Worm (Caenorhabditis elegans) whole organism, L1 larva: Measurements from ENCODE around the gene F41H8.2.

ENCODE experiments used
- C16A3.4 ChIP-seq: fragments of 150-350 bp; optimal IDR thresholded peaks from 2 replicates; lab custom pipeline; 2014; ENCODE audit warnings: missing biosample characterization, missing genetic modification characterization
- C34B4.2 ChIP-seq: sonication (generic microtip); optimal IDR thresholded peaks from 2 replicates; lab custom pipeline; 2017; ENCODE audit warnings: mild to moderate bottlenecking, missing genetic modification characterization, missing compliant biosample characterization
- aha-1 ChIP-seq: fragments of 150-350 bp; optimal IDR thresholded peaks from 2 replicates; lab custom pipeline; 2014; ENCODE audit warnings: missing biosample characterization, missing genetic modification characterization
- ama-1 ChIP-seq: fragments of 150-350 bp; optimal IDR thresholded peaks from 2 replicates; lab custom pipeline; 2014
- blmp-1 ChIP-seq: fragments of 150-350 bp; optimal IDR thresholded peaks from 2 replicates; lab custom pipeline; 2014; ENCODE audit warnings: missing biosample characterization, missing genetic modification characterization
- ceh-63 ChIP-seq: fragments of 200-800 bp; sonication (Bioruptor generic); optimal IDR thresholded peaks from 2 replicates; lab custom pipeline; 2018; ENCODE audit warnings: mild to moderate bottlenecking, missing genetic modification characterization, missing compliant biosample characterization
- ceh-8 ChIP-seq: fragments of 200-800 bp; sonication (Bioruptor generic); optimal IDR thresholded peaks from 2 replicates; lab custom pipeline; 2018; ENCODE audit warnings: mild to moderate bottlenecking, missing genetic modification characterization, moderate library complexity, missing compliant biosample characterization
- ceh-82 ChIP-seq, 3 experiments: fragments of 150-350 bp in 1 of 3; sonication (generic microtip) in 2 of 3; optimal IDR thresholded peaks; 2 replicates each; lab custom pipeline; 2014 to 2017; ENCODE audit warnings: missing biosample characterization in 3 of 3, missing genetic modification characterization in 3 of 3
- ceh-88 ChIP-seq: fragments of 200-800 bp; sonication (Bioruptor generic); IDR thresholded peaks from 2 replicates; pipeline ENCODE4 v1.3.6; 2022; ENCODE audit warnings: missing genetic modification characterization, missing compliant biosample characterization
- dpl-1 ChIP-seq, 3 experiments: fragments of 150-350 bp in 2 of 3; sonication (generic microtip) in 1 of 3; optimal IDR thresholded peaks; 2 replicates each; lab custom pipeline; 2014 to 2017; ENCODE audit warnings: missing biosample characterization in 3 of 3, missing genetic modification characterization in 3 of 3, missing genetic modification reagents in 3 of 3
- dsc-1 ChIP-seq: sonication (generic microtip); optimal IDR thresholded peaks from 2 replicates; lab custom pipeline; 2016; ENCODE audit warnings: mild to moderate bottlenecking, missing genetic modification characterization, missing compliant biosample characterization
- elt-2 ChIP-seq: sonication (generic microtip); optimal IDR thresholded peaks from 2 replicates; lab custom pipeline; 2016; ENCODE audit warnings: missing genetic modification characterization, mild to moderate bottlenecking, inconsistent platforms, missing compliant biosample characterization, missing genetic modification reagents
- elt-3 ChIP-seq, 6 experiments: fragments of 150-350 bp in 1 of 6; sonication (generic microtip); optimal IDR thresholded peaks; 2 replicates each; lab custom pipeline; 2017 to 2018; ENCODE audit warnings: missing biosample characterization in 6 of 6, missing genetic modification characterization in 6 of 6, inconsistent platforms in 1 of 6
- ets-5 ChIP-seq: fragments of 200-800 bp; sonication (Bioruptor generic); IDR thresholded peaks from 2 replicates; pipeline ENCODE4 v1.3.6; 2022; ENCODE audit warnings: missing genetic modification characterization, missing compliant biosample characterization
- fkh-10 ChIP-seq: sonication (generic microtip); optimal IDR thresholded peaks from 2 replicates; lab custom pipeline; 2017; ENCODE audit warnings: missing biosample characterization, missing genetic modification reagents, missing genetic modification characterization
- fkh-4 ChIP-seq: sonication (generic microtip); optimal IDR thresholded peaks from 2 replicates; lab custom pipeline; 2016; ENCODE audit warnings: missing compliant biosample characterization, missing genetic modification characterization, borderline replicate concordance
- fkh-8 ChIP-seq: sonication (generic microtip); optimal IDR thresholded peaks from 2 replicates; lab custom pipeline; 2016; ENCODE audit warnings: mild to moderate bottlenecking, missing genetic modification characterization, missing compliant biosample characterization
- grh-1 ChIP-seq: fragments of 200-800 bp; sonication (Bioruptor generic); IDR thresholded peaks from 2 replicates; pipeline ENCODE4 v1.3.6; 2022; ENCODE audit warnings: missing genetic modification reagents, missing genetic modification characterization, missing compliant biosample characterization
- hlh-4 ChIP-seq: sonication (generic microtip); optimal IDR thresholded peaks from 2 replicates; lab custom pipeline; 2016; ENCODE audit warnings: mild to moderate bottlenecking, missing genetic modification characterization, missing compliant biosample characterization
- irx-1 ChIP-seq: sonication (generic microtip); optimal IDR thresholded peaks from 2 replicates; lab custom pipeline; 2016; ENCODE audit warnings: missing genetic modification characterization, missing compliant biosample characterization
- lin-13 ChIP-seq: fragments of 150-350 bp; optimal IDR thresholded peaks from 2 replicates; lab custom pipeline; 2014; ENCODE audit warnings: missing biosample characterization, missing genetic modification reagents, missing genetic modification characterization
- lin-14 ChIP-seq: fragments of 200-800 bp; sonication (Bioruptor generic); optimal IDR thresholded peaks from 2 replicates; lab custom pipeline; 2018; ENCODE audit warnings: mild to moderate bottlenecking, missing genetic modification characterization, moderate library complexity, missing compliant biosample characterization
- lin-15B ChIP-seq: fragments of 150-350 bp; sonication (generic microtip); optimal IDR thresholded peaks from 3 replicates; lab custom pipeline; 2014; ENCODE audit warnings: missing biosample characterization, missing genetic modification characterization
- lin-35 ChIP-seq, 2 experiments: fragments of 150-350 bp; optimal IDR thresholded peaks; 2 replicates each; lab custom pipeline; 2014; ENCODE audit warnings: missing biosample characterization in 2 of 2, missing genetic modification characterization in 2 of 2, missing genetic modification reagents in 2 of 2
- lir-3 ChIP-seq: sonication (generic microtip); optimal IDR thresholded peaks from 2 replicates; lab custom pipeline; 2016; ENCODE audit warnings: mild to moderate bottlenecking, missing genetic modification characterization, moderate library complexity, missing compliant biosample characterization; ENCODE audit not compliant: poor library complexity
- mab-9 ChIP-seq: fragments of 200-800 bp; sonication (Bioruptor generic); IDR thresholded peaks from 2 replicates; pipeline ENCODE4 v1.3.6; 2022; ENCODE audit warnings: missing genetic modification reagents, missing genetic modification characterization, missing compliant biosample characterization
- mep-1 ChIP-seq: fragments of 150-350 bp; optimal IDR thresholded peaks from 2 replicates; lab custom pipeline; 2014; ENCODE audit warnings: missing biosample characterization, missing genetic modification characterization
- nhr-19 ChIP-seq: fragments of 200-800 bp; sonication (Bioruptor generic); conservative IDR thresholded peaks from 2 replicates; pipeline ENCODE4 v1.3.6; 2022; ENCODE audit warnings: missing genetic modification characterization, missing compliant biosample characterization
- nhr-47 ChIP-seq: sonication (generic microtip); optimal IDR thresholded peaks from 2 replicates; lab custom pipeline; 2016; ENCODE audit warnings: mild to moderate bottlenecking, missing genetic modification characterization, moderate library complexity, missing compliant biosample characterization
- nhr-76 ChIP-seq: sonication (generic microtip); optimal IDR thresholded peaks from 2 replicates; lab custom pipeline; 2017; ENCODE audit warnings: missing biosample characterization, missing genetic modification characterization
- nhr-77 ChIP-seq: fragments of 150-350 bp; optimal IDR thresholded peaks from 2 replicates; lab custom pipeline; 2014; ENCODE audit warnings: missing biosample characterization, missing genetic modification characterization
- nhr-84 ChIP-seq: sonication (generic microtip); optimal IDR thresholded peaks from 2 replicates; lab custom pipeline; 2017; ENCODE audit warnings: missing biosample characterization, missing genetic modification characterization
- nhr-85 ChIP-seq: sonication (generic microtip); peaks from one replicate; lab custom pipeline; 2016; ENCODE audit warnings: missing genetic modification characterization, inconsistent platforms, missing compliant biosample characterization
- pqm-1 ChIP-seq: sonication (generic microtip); optimal IDR thresholded peaks from 3 replicates; lab custom pipeline; 2017; ENCODE audit warnings: missing biosample characterization, missing genetic modification characterization
- snu-23 ChIP-seq: sonication (generic microtip); optimal IDR thresholded peaks from 2 replicates; lab custom pipeline; 2016; ENCODE audit warnings: missing genetic modification characterization, missing compliant biosample characterization
- sox-4 ChIP-seq: sonication (generic microtip); optimal IDR thresholded peaks from 2 replicates; lab custom pipeline; 2016; ENCODE audit warnings: missing genetic modification characterization, missing compliant biosample characterization
- sptf-1 ChIP-seq: fragments of 150-350 bp; optimal IDR thresholded peaks from 2 replicates; lab custom pipeline; 2014; ENCODE audit warnings: missing biosample characterization, missing genetic modification characterization
- sup-37 ChIP-seq: fragments of 200-800 bp; sonication (Bioruptor generic); optimal IDR thresholded peaks from 2 replicates; lab custom pipeline; 2018; ENCODE audit warnings: mild to moderate bottlenecking, missing genetic modification characterization, missing compliant biosample characterization
- swsn-7 ChIP-seq: sonication (generic microtip); optimal IDR thresholded peaks from 2 replicates; lab custom pipeline; 2016; ENCODE audit warnings: missing genetic modification characterization, missing compliant biosample characterization
- tbx-2 ChIP-seq: sonication (generic microtip); optimal IDR thresholded peaks from 2 replicates; lab custom pipeline; 2016; ENCODE audit warnings: missing genetic modification characterization, missing compliant biosample characterization
- tlp-1 ChIP-seq: fragments of 150-350 bp; optimal IDR thresholded peaks from 2 replicates; lab custom pipeline; 2014; ENCODE audit warnings: missing biosample characterization, missing genetic modification characterization
- unc-130 ChIP-seq: fragments of 150-350 bp; optimal IDR thresholded peaks from 2 replicates; lab custom pipeline; 2017; ENCODE audit warnings: missing biosample characterization, missing genetic modification characterization, inconsistent platforms
- unc-30 ChIP-seq: sonication (generic microtip); optimal IDR thresholded peaks from 2 replicates; lab custom pipeline; 2017; ENCODE audit warnings: missing biosample characterization, missing genetic modification characterization
- xbp-1 ChIP-seq: sonication (generic microtip); optimal IDR thresholded peaks from 2 replicates; lab custom pipeline; 2016; ENCODE audit warnings: missing genetic modification characterization, missing compliant biosample characterization
- ztf-4 ChIP-seq: fragments of 150-350 bp; optimal IDR thresholded peaks from 2 replicates; lab custom pipeline; 2014; ENCODE audit warnings: missing biosample characterization, missing genetic modification characterization

Gene F41H8.2

DNA sequence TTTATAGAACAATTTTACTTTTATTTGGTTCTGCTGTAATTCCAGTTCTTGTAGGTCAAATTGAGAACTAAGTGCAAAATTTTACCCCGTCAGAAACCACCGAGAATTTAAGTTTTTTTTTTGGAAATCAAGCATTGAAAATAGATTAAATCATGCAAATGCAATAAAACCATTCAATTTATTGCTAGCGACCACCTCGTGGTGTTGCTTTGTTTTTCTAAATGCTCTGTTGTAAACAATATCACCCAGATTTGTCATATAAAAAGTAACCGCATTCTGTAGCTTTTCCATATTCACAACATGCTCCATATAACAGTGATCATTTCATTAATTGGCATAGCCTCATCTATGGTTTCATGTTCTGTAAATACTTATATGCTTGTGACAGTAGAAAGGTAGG is 23.3 kb downstream of the F41H8.2 start, which contains the start of gene srbc-12:
srbc-12 (plus strand) TSS at position 301 of the 400 bp plus-strand sequence.
- TF ChIP-seq elt-3 (tag; optimal IDR thresholded peaks at IDR 0.05; lab: Kevin White, UChicago) (no peak), nhr-84 (tag; lab: Kevin White, UChicago) (no peak), nhr-76 (no peak), irx-1 (no peak), ama-1 (no peak), nhr-77 (tag; lab: Kevin White, UChicago) (no peak), C34B4.2 (tag; lab: Kevin White, UChicago) (no peak), dpl-1 (GFP tag; optimal IDR thresholded peaks at IDR 0.05; lab: Kevin White, UChicago) (no peak), mep-1 (no peak), ceh-88 (no peak), lin-35 (GFP tag; optimal IDR thresholded peaks at IDR 0.05; lab: Kevin White, UChicago) (no peak), lin-14 (no peak), nhr-85 (tag; lab: Kevin White, UChicago) (no peak), swsn-7 (tag; lab: Kevin White, UChicago) (no peak), tlp-1 (no peak)

ce11 chrV:852184-852583 is 26.0 kb downstream of the F41H8.2 start, which contains the start of gene K09C6.3:
Gene K09C6.3, plus strand, starts transcription at chrV:852484.
- TF ChIP-seq hlh-4 (tag; lab: Kevin White, UChicago) (no peak), ceh-88 (no peak), sox-4 (tag; lab: Kevin White, UChicago) (no peak), grh-1 (GFP tag; lab: Robert Waterston, UW) (no peak), sptf-1 (tag; lab: Kevin White, UChicago) (no peak)

ce11 chrV:854966-855365 is 28.8 kb downstream of the F41H8.2 start, which contains the start of gene K09C6.9:
Gene K09C6.9, minus strand, starts transcription at chrV:855066.
- TF ChIP-seq nhr-76 (no peak), fkh-8 (tag; lab: Kevin White, UChicago) (no peak), fkh-4 (tag; lab: Kevin White, UChicago) (no peak), sup-37 (GFP tag; lab: Kevin White, UChicago) (no peak), elt-2 (no peak), swsn-7 (tag; lab: Kevin White, UChicago) (no peak), tlp-1 (no peak), tbx-2 (tag; lab: Kevin White, UChicago) (no peak), pqm-1 (tag; lab: Kevin White, UChicago) (no peak), lin-15B (tag; lab: Kevin White, UChicago) (no peak), unc-130 (tag; lab: Kevin White, UChicago) (no peak), lin-14 (no peak), nhr-19 (GFP tag; lab: Robert Waterston, UW) (no peak), blmp-1 (tag; lab: Kevin White, UChicago) (no peak), lin-13 (GFP tag; lab: Kevin White, UChicago) (no peak), dpl-1 (GFP tag; optimal IDR thresholded peaks at IDR 0.05; lab: Kevin White, UChicago) (no peak), mab-9 (no peak), ceh-88 (no peak)

DNA sequence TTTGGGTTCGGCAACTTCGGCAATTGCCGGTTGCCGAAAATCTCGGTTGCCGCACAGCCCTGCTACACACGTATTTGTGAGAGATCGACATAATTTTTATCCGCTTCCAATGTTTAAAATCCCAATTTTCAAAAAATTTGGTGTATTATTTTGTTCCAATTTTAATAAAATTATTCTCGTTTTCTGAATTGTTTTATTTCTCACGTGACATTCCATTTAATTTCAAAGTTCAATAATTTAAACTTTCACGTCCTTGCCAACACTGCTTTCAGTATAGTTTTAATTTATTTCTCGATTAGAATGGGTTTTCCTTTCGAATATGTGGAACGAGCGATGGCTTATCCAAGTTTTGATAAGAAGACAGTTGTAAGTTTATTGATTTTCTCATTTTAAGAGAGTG is 30.4 kb downstream of the F41H8.2 start, which contains the start of gene K09C6.2:
K09C6.2 (plus strand) TSS at position 301 of the 400 bp plus-strand sequence.
- TF ChIP-seq fkh-10 (GFP tag; lab: Kevin White, UChicago), result no peak
- TF ChIP-seq unc-30, result no peak
- no peak for TF ChIP-seq C16A3.4 (tag; lab: Kevin White, UChicago)
- no peak for TF ChIP-seq aha-1 (tag; lab: Kevin White, UChicago)
- TF ChIP-seq dsc-1 (tag; lab: Kevin White, UChicago), result no peak
- no peak for TF ChIP-seq xbp-1 (tag; lab: Kevin White, UChicago)
- no peak for TF ChIP-seq dpl-1 (GFP tag; optimal IDR thresholded peaks at IDR 0.05; lab: Kevin White, UChicago)
- no peak for TF ChIP-seq ets-5 (GFP tag; lab: Robert Waterston, UW)
- TF ChIP-seq lin-13 (GFP tag; lab: Kevin White, UChicago), result no peak
- TF ChIP-seq ceh-8 (GFP tag; lab: Kevin White, UChicago), result no peak
- TF ChIP-seq ceh-82 (tag; optimal IDR thresholded peaks at IDR 0.05; lab: Kevin White, UChicago), result no peak
- TF ChIP-seq nhr-47 (tag; lab: Kevin White, UChicago), result no peak
- no peak for TF ChIP-seq lir-3 (tag; lab: Kevin White, UChicago)
- no peak for TF ChIP-seq ceh-88
- TF ChIP-seq snu-23 (GFP tag; lab: Kevin White, UChicago), result no peak
- no peak for TF ChIP-seq ztf-4
- TF ChIP-seq ceh-63 (GFP tag; lab: Kevin White, UChicago), result no peak
